Worm (Caenorhabditis elegans) whole organism, L3 larva: ENCODE results near the gene F35C11.6.

Experiments used
- ama-1 ChIP-seq: fragments of 150-350 bp; optimal IDR thresholded peaks from 2 replicates; lab custom pipeline; 2018
- ceh-16 ChIP-seq: sonication (generic microtip); optimal IDR thresholded peaks from 2 replicates; lab custom pipeline; 2017; ENCODE audit warnings: missing biosample characterization, missing genetic modification characterization
- ceh-82 ChIP-seq: fragments of 150-350 bp; optimal IDR thresholded peaks from 2 replicates; lab custom pipeline; 2014; ENCODE audit warnings: missing biosample characterization, missing genetic modification characterization
- ceh-9 ChIP-seq: sonication (generic microtip); optimal IDR thresholded peaks from 2 replicates; lab custom pipeline; 2018; ENCODE audit warnings: missing biosample characterization, missing genetic modification characterization
- daf-12 ChIP-seq: fragments of 150-350 bp; optimal IDR thresholded peaks from 2 replicates; lab custom pipeline; 2014; ENCODE audit warnings: missing biosample characterization, missing genetic modification reagents, missing genetic modification characterization
- egl-5 ChIP-seq: fragments of 150-350 bp; optimal IDR thresholded peaks from 2 replicates; lab custom pipeline; 2017; ENCODE audit warnings: missing biosample characterization, missing genetic modification reagents, missing genetic modification characterization, inconsistent platforms
- elt-2 ChIP-seq: sonication (generic microtip); optimal IDR thresholded peaks from 2 replicates; lab custom pipeline; 2016; ENCODE audit warnings: missing genetic modification reagents, mild to moderate bottlenecking, missing genetic modification characterization, missing compliant biosample characterization
- elt-3 ChIP-seq, 3 experiments: fragments of 150-350 bp in 1 of 3; sonication (generic microtip) in 2 of 3; optimal IDR thresholded peaks; 2 replicates in 2 of 3; 4 replicates in 1 of 3; lab custom pipeline; 2014 to 2017; ENCODE audit warnings: missing biosample characterization in 3 of 3, missing genetic modification characterization in 3 of 3
- fkh-10 ChIP-seq: sonication (generic microtip); optimal IDR thresholded peaks from 2 replicates; lab custom pipeline; 2017; ENCODE audit warnings: missing biosample characterization, missing genetic modification reagents, missing genetic modification characterization
- fkh-2 ChIP-seq: fragments of 150-350 bp; optimal IDR thresholded peaks from 2 replicates; lab custom pipeline; 2014; ENCODE audit warnings: missing biosample characterization, missing genetic modification reagents, missing genetic modification characterization
- lin-15B ChIP-seq: fragments of 150-350 bp; optimal IDR thresholded peaks from 2 replicates; lab custom pipeline; 2014; ENCODE audit warnings: missing biosample characterization, missing genetic modification characterization
- lin-39 ChIP-seq: fragments of 150-350 bp; optimal IDR thresholded peaks from 2 replicates; lab custom pipeline; 2018; ENCODE audit warnings: missing biosample characterization, missing genetic modification reagents, missing genetic modification characterization
- lsy-12 ChIP-seq: sonication (generic microtip); optimal IDR thresholded peaks from 2 replicates; lab custom pipeline; 2016; ENCODE audit warnings: mild to moderate bottlenecking, missing genetic modification characterization, missing compliant biosample characterization
- mdl-1 ChIP-seq: fragments of 150-350 bp; optimal IDR thresholded peaks from 2 replicates; lab custom pipeline; 2014; ENCODE audit warnings: missing biosample characterization, missing genetic modification characterization
- mml-1 ChIP-seq: fragments of 150-350 bp; sonication (generic microtip); optimal IDR thresholded peaks from 3 replicates; lab custom pipeline; 2014; ENCODE audit warnings: missing biosample characterization, missing genetic modification characterization
- nhr-11 ChIP-seq: fragments of 150-350 bp; optimal IDR thresholded peaks from 2 replicates; lab custom pipeline; 2014; ENCODE audit warnings: missing biosample characterization, missing genetic modification characterization
- nhr-23 ChIP-seq: fragments of 150-350 bp; optimal IDR thresholded peaks from 2 replicates; lab custom pipeline; 2014; ENCODE audit warnings: missing biosample characterization, missing genetic modification reagents, missing genetic modification characterization
- nhr-237 ChIP-seq: fragments of 150-350 bp; optimal IDR thresholded peaks from 2 replicates; lab custom pipeline; 2014; ENCODE audit warnings: missing biosample characterization, missing genetic modification characterization
- nhr-25 ChIP-seq: sonication (generic microtip); optimal IDR thresholded peaks from 2 replicates; lab custom pipeline; 2017; ENCODE audit warnings: missing biosample characterization, missing genetic modification characterization
- nhr-28 ChIP-seq: fragments of 150-350 bp; optimal IDR thresholded peaks from 2 replicates; lab custom pipeline; 2014; ENCODE audit warnings: missing biosample characterization, missing genetic modification characterization
- nhr-43 ChIP-seq: sonication (generic microtip); optimal IDR thresholded peaks from 2 replicates; lab custom pipeline; 2016; ENCODE audit warnings: mild to moderate bottlenecking, missing genetic modification characterization, missing compliant biosample characterization; ENCODE audit not compliant: poor library complexity, severe bottlenecking
- nhr-77 ChIP-seq: fragments of 150-350 bp; optimal IDR thresholded peaks from 2 replicates; lab custom pipeline; 2014; ENCODE audit warnings: missing biosample characterization, missing genetic modification characterization
- pha-4 ChIP-seq: fragments of 150-350 bp; optimal IDR thresholded peaks from 2 replicates; lab custom pipeline; 2014; ENCODE audit warnings: missing biosample characterization, missing genetic modification reagents, missing genetic modification characterization
- pqm-1 ChIP-seq: fragments of 150-350 bp; optimal IDR thresholded peaks from 2 replicates; lab custom pipeline; 2017; ENCODE audit warnings: missing biosample characterization, missing genetic modification characterization, inconsistent platforms
- sea-2 ChIP-seq: fragments of 150-350 bp; sonication (generic microtip); optimal IDR thresholded peaks from 4 replicates; lab custom pipeline; 2014; ENCODE audit warnings: missing biosample characterization, missing genetic modification reagents, missing genetic modification characterization
- snpc-4 ChIP-seq: fragments of 150-350 bp; optimal IDR thresholded peaks from 2 replicates; lab custom pipeline; 2014; ENCODE audit warnings: missing biosample characterization, missing genetic modification characterization
- tbx-2 ChIP-seq: sonication (generic microtip); optimal IDR thresholded peaks from 2 replicates; lab custom pipeline; 2016; ENCODE audit warnings: mild to moderate bottlenecking, missing genetic modification characterization, missing compliant biosample characterization
- unc-39 ChIP-seq: sonication (generic microtip); optimal IDR thresholded peaks from 4 replicates; lab custom pipeline; 2017; ENCODE audit warnings: missing biosample characterization, missing genetic modification characterization
- unc-62 ChIP-seq: fragments of 150-350 bp; sonication (generic microtip); optimal IDR thresholded peaks from 4 replicates; lab custom pipeline; 2014; ENCODE audit warnings: missing biosample characterization, missing genetic modification reagents, missing genetic modification characterization
- zag-1 ChIP-seq: fragments of 150-350 bp; optimal IDR thresholded peaks from 2 replicates; lab custom pipeline; 2014; ENCODE audit warnings: missing biosample characterization, missing genetic modification characterization
- ztf-11 ChIP-seq: fragments of 150-350 bp; optimal IDR thresholded peaks from 2 replicates; lab custom pipeline; 2014; ENCODE audit warnings: missing biosample characterization, missing genetic modification characterization
- ztf-4 ChIP-seq: fragments of 150-350 bp; optimal IDR thresholded peaks from 2 replicates; lab custom pipeline; 2014; ENCODE audit warnings: missing biosample characterization, missing genetic modification characterization

Gene F35C11.6

DNA sequence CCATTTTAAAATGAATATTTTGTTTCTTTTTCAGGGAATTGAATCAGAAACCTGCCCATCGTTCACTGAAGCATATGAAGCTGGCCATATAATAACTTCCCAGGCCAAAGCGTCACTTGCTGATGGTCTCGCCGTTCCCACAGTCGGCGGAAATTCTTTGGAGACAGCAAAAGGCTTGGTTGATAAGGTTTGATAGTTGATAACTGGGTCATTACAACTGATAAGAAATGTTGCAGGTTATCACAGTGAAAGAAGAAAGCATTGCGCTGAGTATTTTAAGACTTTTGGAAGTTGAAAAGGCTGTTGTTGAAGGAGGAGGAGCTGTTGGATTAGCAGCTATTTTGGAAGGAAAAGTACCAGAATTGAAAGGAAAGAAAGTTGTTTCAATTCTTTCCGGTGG lies 7.6 kb upstream of the F35C11.6 start:
- TF ChIP-seq lsy-12 (no peak), ztf-4 (tag; lab: Kevin White, UChicago) (no peak), egl-5 (tag; lab: Kevin White, UChicago) (no peak), pqm-1 (tag; lab: Kevin White, UChicago) (peak; percentile 12), ama-1 (lab: Kevin White, UChicago) (no peak), elt-2 (peak; percentile 82), elt-3 (tag; optimal IDR thresholded peaks at IDR 0.05; lab: Kevin White, UChicago) (peak in 2 of 3 experiments; percentile 29 to 63), nhr-43 (tag; lab: Kevin White, UChicago) (no peak), nhr-23 (tag; lab: Kevin White, UChicago) (peak; percentile 13), unc-62 (no peak), nhr-77 (no peak)
- TF ChIP-seq, all 47 proteins: peak for 4

DNA sequence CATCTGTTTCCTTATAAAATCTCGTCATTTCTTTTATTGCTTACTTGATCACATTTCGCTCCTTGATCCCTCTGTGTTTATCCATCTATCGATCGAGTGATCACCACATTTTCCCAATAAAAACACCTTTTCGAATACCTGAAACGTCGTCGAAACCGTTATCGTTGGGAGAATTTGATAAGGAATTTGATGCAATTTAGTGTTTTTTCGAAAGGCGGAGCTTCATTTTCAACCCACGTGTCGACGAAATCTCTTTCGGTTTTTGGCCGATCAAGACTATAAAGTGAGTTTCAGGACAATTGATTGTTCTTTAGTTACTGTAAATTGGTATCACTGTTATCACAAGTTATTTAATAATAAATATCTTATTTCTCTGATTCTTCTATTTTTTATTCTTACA lies 5.7 kb upstream of the F35C11.6 start, which contains the start of gene srdh-1:
Gene srdh-1, plus strand, starts transcription at position 43 of the 400 bp plus-strand sequence.
- TF ChIP-seq unc-62 (no peak), nhr-43 (tag; lab: Kevin White, UChicago) (peak; percentile 13)

DNA sequence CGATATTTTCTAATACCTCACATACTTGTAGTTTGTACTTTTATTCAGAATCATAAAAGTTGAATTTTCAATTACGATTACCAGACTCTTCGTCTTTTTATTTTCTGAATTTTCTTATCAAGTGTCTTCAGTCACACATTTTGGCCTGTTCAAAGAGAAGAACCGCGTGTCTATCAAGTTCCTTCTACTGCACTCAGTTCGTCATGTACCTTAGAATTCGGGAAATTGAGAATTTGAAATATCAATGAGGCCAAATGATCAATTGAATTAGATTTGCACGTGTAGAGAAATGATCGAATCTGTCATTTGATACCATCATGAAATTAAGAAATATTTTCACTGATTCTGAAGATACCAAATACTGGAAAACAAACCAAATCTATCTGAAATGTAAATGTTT lies 4.6 kb upstream of the F35C11.6 start:
- no peak for TF ChIP-seq lin-39
- no peak for TF ChIP-seq ceh-9 (tag; lab: Kevin White, UChicago)
- TF ChIP-seq elt-3 (tag; optimal IDR thresholded peaks at IDR 0.05; lab: Kevin White, UChicago) = no peak
- peak; percentile 27 for TF ChIP-seq nhr-43 (tag; lab: Kevin White, UChicago)
- TF ChIP-seq fkh-2 (tag; lab: Kevin White, UChicago) = no peak
- TF ChIP-seq nhr-25 (tag; lab: Kevin White, UChicago) = peak; percentile 16
- no peak for TF ChIP-seq ceh-16 (tag; lab: Kevin White, UChicago)
- TF ChIP-seq sea-2 = no peak
- no peak for TF ChIP-seq unc-62
- no peak for TF ChIP-seq unc-39 (tag; lab: Kevin White, UChicago)
- no peak for TF ChIP-seq mdl-1 (tag; lab: Kevin White, UChicago)
- no peak for TF ChIP-seq daf-12
- TF ChIP-seq tbx-2 (tag; lab: Kevin White, UChicago) = no peak
- no peak for TF ChIP-seq nhr-77
- no peak for TF ChIP-seq ama-1 (lab: Kevin White, UChicago)
- TF ChIP-seq zag-1 = no peak
- no peak for TF ChIP-seq egl-5 (tag; lab: Kevin White, UChicago)
- TF ChIP-seq nhr-23 (tag; lab: Kevin White, UChicago) = peak; percentile 51

DNA sequence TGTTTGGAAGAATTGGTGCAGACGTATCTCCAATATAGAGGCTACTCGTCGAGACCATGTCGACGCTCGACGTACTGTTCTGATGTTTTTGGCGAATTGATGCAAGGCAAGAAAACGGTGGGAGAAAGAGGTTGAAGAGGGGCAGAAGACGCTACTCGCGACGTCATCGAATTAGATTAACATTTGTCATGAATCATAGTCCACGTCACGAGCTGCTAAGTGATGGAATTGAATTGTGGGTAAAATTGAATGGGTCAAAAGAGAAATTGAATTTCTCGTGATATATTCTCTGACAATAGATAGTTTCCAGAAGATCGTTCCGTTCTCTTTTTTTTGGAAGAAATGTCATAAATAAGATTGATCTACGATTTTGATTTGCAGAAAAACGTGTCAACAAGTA lies 736 bp upstream of the F35C11.6 start:
- TF ChIP-seq ceh-82 (tag; lab: Kevin White, UChicago) = no peak
- peak; percentile 26 for TF ChIP-seq nhr-25 (tag; lab: Kevin White, UChicago)
- TF ChIP-seq nhr-23 (tag; lab: Kevin White, UChicago) = peak; percentile 33

DNA sequence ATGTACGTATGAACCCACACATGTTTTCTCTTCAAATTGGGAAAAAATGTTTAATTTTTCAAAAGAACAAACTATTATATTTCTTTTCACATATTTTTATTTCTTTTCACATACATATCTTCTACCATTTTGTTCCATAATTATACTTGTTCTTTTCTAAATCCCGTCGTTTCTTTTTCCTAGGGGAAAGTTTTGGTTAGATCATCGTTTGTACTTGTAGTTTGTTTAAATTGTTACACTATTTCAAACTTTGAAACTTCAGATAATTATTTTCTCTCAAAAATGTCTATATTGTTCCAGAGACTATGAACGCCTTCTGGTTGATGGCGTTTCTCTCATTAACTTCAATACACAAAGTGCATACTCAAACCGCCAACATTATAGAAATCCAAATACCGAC lies 2.9 kb downstream of the F35C11.6 start, which contains the start of gene F35C11.7:
Gene F35C11.7, plus strand, starts transcription at position 301 of the 400 bp plus-strand sequence.
- TF ChIP-seq ztf-11 (tag; lab: Kevin White, UChicago) (no peak), snpc-4 (tag; lab: Kevin White, UChicago) (no peak), fkh-10 (GFP tag; lab: Kevin White, UChicago) (no peak), mml-1 (tag; lab: Kevin White, UChicago) (no peak), zag-1 (no peak), ztf-4 (tag; lab: Kevin White, UChicago) (no peak), nhr-28 (tag; lab: Kevin White, UChicago) (no peak), nhr-11 (tag; lab: Kevin White, UChicago) (no peak), mdl-1 (tag; lab: Kevin White, UChicago) (no peak), egl-5 (tag; lab: Kevin White, UChicago) (no peak), lin-15B (tag; lab: Kevin White, UChicago) (no peak), pha-4 (no peak), tbx-2 (tag; lab: Kevin White, UChicago) (no peak), nhr-43 (tag; lab: Kevin White, UChicago) (no peak), unc-62 (no peak), ama-1 (lab: Kevin White, UChicago) (no peak), nhr-237 (no peak)
